Fruit fly (Drosophila melanogaster): ENCODE data around the gene sls.

dm6 chr3L:2005551-2005950 lies 109.9 kb downstream of the sls start, which contains the start of gene CG42841:
- TF ChIP-seq inv (GFP tag; IDR thresholded peaks at IDR 0.05; ENCODE audit: partially characterized antibody) (no peak), Nf-YA (GFP tag; IDR thresholded peaks at IDR 0.05) (no peak), CG1792 (GFP tag; optimal IDR thresholded peaks at IDR 0.05) (no peak), H2.0 (GFP tag; IDR thresholded peaks at IDR 0.05) (no peak), Dll (GFP tag; IDR thresholded peaks at IDR 0.05; ENCODE audit: partially characterized antibody) (no peak), Blimp-1 (GFP tag; optimal IDR thresholded peaks at IDR 0.05) (no peak), CG17361 (GFP tag; IDR thresholded peaks at IDR 0.05) (no peak), CG16813 (GFP tag; IDR thresholded peaks at IDR 0.05; ENCODE audit: partially characterized antibody) (no peak), CG12155 (GFP tag; optimal IDR thresholded peaks at IDR 0.05) (no peak), eve (GFP tag; optimal IDR thresholded peaks at IDR 0.05) (no peak), CG17186 (GFP tag; optimal IDR thresholded peaks at IDR 0.05) (no peak), Ssrp (tag; optimal IDR thresholded peaks at IDR 0.05) (no peak), Hsf (GFP tag; optimal IDR thresholded peaks at IDR 0.05) (no peak), ems (GFP tag; optimal IDR thresholded peaks at IDR 0.05) (no peak)
